Worm (Caenorhabditis elegans) whole organism, L2 larva: ENCODE results near the gene nhr-18.
A peak's percentile ranks its signal among the peaks of the same experiment; 100 is the strongest.

Source experiments
- C34F6.9 ChIP-seq: fragments of 150-350 bp; optimal IDR thresholded peaks from 2 replicates; lab custom pipeline; 2014; ENCODE audit warnings: missing biosample characterization, missing genetic modification characterization
- R02D3.7 ChIP-seq: fragments of 150-350 bp; optimal IDR thresholded peaks from 2 replicates; lab custom pipeline; 2014; ENCODE audit warnings: missing biosample characterization, missing genetic modification characterization
- Y55F3AM.14 ChIP-seq: fragments of 200-800 bp; sonication (Bioruptor generic); optimal IDR thresholded peaks from 2 replicates; lab custom pipeline; 2018; ENCODE audit warnings: mild to moderate bottlenecking, missing genetic modification characterization, missing compliant biosample characterization
- ZK546.5 ChIP-seq: sonication (generic microtip); optimal IDR thresholded peaks from 2 replicates; lab custom pipeline; 2017; ENCODE audit warnings: missing biosample characterization, missing genetic modification characterization
- alr-1 ChIP-seq: fragments of 150-350 bp; optimal IDR thresholded peaks from 2 replicates; lab custom pipeline; 2014; ENCODE audit warnings: missing biosample characterization, missing genetic modification characterization
- aly-2 ChIP-seq: fragments of 150-350 bp; optimal IDR thresholded peaks from 2 replicates; lab custom pipeline; 2014; ENCODE audit warnings: missing biosample characterization, missing genetic modification characterization
- ama-1 ChIP-seq: fragments of 150-350 bp; optimal IDR thresholded peaks from 2 replicates; lab custom pipeline; 2018; ENCODE audit warnings: inconsistent platforms
- blmp-1 ChIP-seq: sonication (generic microtip); optimal IDR thresholded peaks from 2 replicates; lab custom pipeline; 2017; ENCODE audit warnings: missing genetic modification characterization, mild to moderate bottlenecking, missing compliant biosample characterization, antibody characterized with exemption, moderate library complexity; ENCODE audit not compliant: insufficient read depth
- ceh-16 ChIP-seq: fragments of 150-350 bp; optimal IDR thresholded peaks from 2 replicates; lab custom pipeline; 2014; ENCODE audit warnings: missing biosample characterization, missing genetic modification characterization
- ceh-82 ChIP-seq: fragments of 150-350 bp; optimal IDR thresholded peaks from 2 replicates; lab custom pipeline; 2014; ENCODE audit warnings: missing biosample characterization, missing genetic modification characterization
- crh-2 ChIP-seq: sonication (generic microtip); optimal IDR thresholded peaks from 2 replicates; lab custom pipeline; 2017; ENCODE audit warnings: missing biosample characterization, missing genetic modification characterization
- egl-27 ChIP-seq: sonication (generic microtip); optimal IDR thresholded peaks from 3 replicates; lab custom pipeline; 2017; ENCODE audit warnings: missing biosample characterization, missing genetic modification reagents, missing genetic modification characterization
- elt-1 ChIP-seq: fragments of 150-350 bp; optimal IDR thresholded peaks from 2 replicates; lab custom pipeline; 2014; ENCODE audit warnings: missing biosample characterization, missing genetic modification characterization
- fos-1 ChIP-seq: fragments of 150-350 bp; optimal IDR thresholded peaks from 2 replicates; lab custom pipeline; 2014; ENCODE audit warnings: missing biosample characterization, missing genetic modification characterization
- gmeb-1 ChIP-seq: fragments of 150-350 bp; optimal IDR thresholded peaks from 2 replicates; lab custom pipeline; 2014; ENCODE audit warnings: missing biosample characterization, missing genetic modification characterization
- mab-5 ChIP-seq: fragments of 150-350 bp; optimal IDR thresholded peaks from 2 replicates; lab custom pipeline; 2014; ENCODE audit warnings: missing biosample characterization, missing genetic modification characterization
- mdl-1 ChIP-seq, 2 experiments: fragments of 150-350 bp in 1 of 2; sonication (generic microtip) in 1 of 2; optimal IDR thresholded peaks; 2 replicates each; lab custom pipeline; 2017; ENCODE audit warnings: missing biosample characterization in 2 of 2, missing genetic modification characterization in 2 of 2
- nhr-10 ChIP-seq: sonication (generic microtip); optimal IDR thresholded peaks from 2 replicates; lab custom pipeline; 2017; ENCODE audit warnings: missing biosample characterization, missing genetic modification characterization
- nhr-11 ChIP-seq: fragments of 150-350 bp; optimal IDR thresholded peaks from 2 replicates; lab custom pipeline; 2014; ENCODE audit warnings: missing biosample characterization, missing genetic modification characterization
- nhr-129 ChIP-seq: fragments of 150-350 bp; optimal IDR thresholded peaks from 2 replicates; lab custom pipeline; 2014; ENCODE audit warnings: missing biosample characterization, missing genetic modification characterization
- nhr-21 ChIP-seq: fragments of 150-350 bp; optimal IDR thresholded peaks from 2 replicates; lab custom pipeline; 2014; ENCODE audit warnings: missing biosample characterization, missing genetic modification characterization
- nhr-23 ChIP-seq: fragments of 150-350 bp; optimal IDR thresholded peaks from 2 replicates; lab custom pipeline; 2014; ENCODE audit warnings: missing biosample characterization, missing genetic modification reagents, missing genetic modification characterization
- nhr-237 ChIP-seq: fragments of 150-350 bp; optimal IDR thresholded peaks from 2 replicates; lab custom pipeline; 2014; ENCODE audit warnings: missing biosample characterization, missing genetic modification characterization
- nhr-25 ChIP-seq: fragments of 150-350 bp; sonication (generic microtip); optimal IDR thresholded peaks from 3 replicates; lab custom pipeline; 2014; ENCODE audit warnings: missing biosample characterization, missing genetic modification characterization
- nhr-6 ChIP-seq: fragments of 150-350 bp; optimal IDR thresholded peaks from 2 replicates; lab custom pipeline; 2014; ENCODE audit warnings: missing biosample characterization, missing genetic modification characterization
- sem-4 ChIP-seq: fragments of 150-350 bp; optimal IDR thresholded peaks from 2 replicates; lab custom pipeline; 2014; ENCODE audit warnings: missing biosample characterization, missing genetic modification reagents, missing genetic modification characterization
- skn-1 ChIP-seq: sonication (generic microtip); optimal IDR thresholded peaks from 2 replicates; lab custom pipeline; 2017; ENCODE audit warnings: missing biosample characterization, missing genetic modification characterization
- sma-3 ChIP-seq: sonication (generic microtip); optimal IDR thresholded peaks from 2 replicates; lab custom pipeline; 2016; ENCODE audit warnings: missing genetic modification reagents, missing genetic modification characterization, missing compliant biosample characterization
- sma-9 ChIP-seq, 2 experiments: fragments of 150-350 bp in 1 of 2; sonication (generic microtip) in 1 of 2; optimal IDR thresholded peaks; 2 replicates each; lab custom pipeline; 2014 to 2016; ENCODE audit warnings: missing genetic modification characterization in 2 of 2, mild to moderate bottlenecking in 1 of 2, missing biosample characterization in 1 of 2, missing compliant biosample characterization in 1 of 2, missing genetic modification reagents in 1 of 2, moderate library complexity in 1 of 2
- snpc-4 ChIP-seq: fragments of 150-350 bp; optimal IDR thresholded peaks from 2 replicates; lab custom pipeline; 2014; ENCODE audit warnings: missing biosample characterization, missing genetic modification characterization
- unc-39 ChIP-seq: fragments of 150-350 bp; optimal IDR thresholded peaks from 2 replicates; lab custom pipeline; 2014; ENCODE audit warnings: missing biosample characterization, missing genetic modification characterization
- unc-55 ChIP-seq: fragments of 150-350 bp; sonication (generic microtip); optimal IDR thresholded peaks from 3 replicates; lab custom pipeline; 2014; ENCODE audit warnings: missing biosample characterization, missing genetic modification reagents, missing genetic modification characterization
- unc-62 ChIP-seq: fragments of 150-350 bp; optimal IDR thresholded peaks from 2 replicates; lab custom pipeline; 2014; ENCODE audit warnings: missing biosample characterization, missing genetic modification reagents, missing genetic modification characterization
- zag-1 ChIP-seq: fragments of 150-350 bp; optimal IDR thresholded peaks from 2 replicates; lab custom pipeline; 2014; ENCODE audit warnings: missing biosample characterization, missing genetic modification characterization
- ztf-1 ChIP-seq: fragments of 200-800 bp; sonication (Bioruptor generic); conservative IDR thresholded peaks from 2 replicates; pipeline ENCODE4 v1.3.6; 2022; ENCODE audit warnings: missing genetic modification characterization, missing compliant biosample characterization
- ztf-4 ChIP-seq: fragments of 150-350 bp; optimal IDR thresholded peaks from 2 replicates; lab custom pipeline; 2014; ENCODE audit warnings: missing biosample characterization, missing genetic modification characterization

Gene nhr-18

ce11 chrV:2244751-2245150 lies 17.7 kb downstream of the nhr-18 start, which contains the start of gene cyp-33C5:
TSS of gene cyp-33C5 (plus strand) at chrV:2245004.
- no peak for TF ChIP-seq unc-39
- TF ChIP-seq aly-2: no peak
- TF ChIP-seq zag-1: no peak
- TF ChIP-seq sma-9 (GFP tag; optimal IDR thresholded peaks at IDR 0.05; lab: Kevin White, UChicago): peak; percentile 74
- no peak for TF ChIP-seq sma-9 (tag; optimal IDR thresholded peaks at IDR 0.05; lab: Kevin White, UChicago)
- TF ChIP-seq ZK546.5 (tag; lab: Kevin White, UChicago): no peak
- no peak for TF ChIP-seq ama-1
- TF ChIP-seq nhr-23 (tag; lab: Kevin White, UChicago): no peak
- no peak for TF ChIP-seq alr-1 (tag; lab: Kevin White, UChicago)
- no peak for TF ChIP-seq mdl-1 (tag; optimal IDR thresholded peaks at IDR 0.05; lab: Kevin White, UChicago)
- peak; percentile 2 for TF ChIP-seq unc-55 (GFP tag; lab: Kevin White, UChicago)
- TF ChIP-seq R02D3.7: no peak
- no peak for TF ChIP-seq mab-5 (tag; lab: Kevin White, UChicago)
- peak; percentile 44 for TF ChIP-seq fos-1
- TF ChIP-seq unc-62: no peak
- no peak for TF ChIP-seq skn-1 (tag; lab: Kevin White, UChicago)
- TF ChIP-seq sma-3 (GFP tag; lab: Kevin White, UChicago): peak; percentile 5
- no peak for TF ChIP-seq nhr-6
- no peak for TF ChIP-seq ztf-1 (GFP tag; lab: Robert Waterston, UW)
- TF ChIP-seq nhr-11 (tag; lab: Kevin White, UChicago): no peak
- TF ChIP-seq Y55F3AM.14 (GFP tag; lab: Kevin White, UChicago): no peak
- peak; percentile 28 for TF ChIP-seq gmeb-1 (tag; lab: Kevin White, UChicago)
- no peak for TF ChIP-seq elt-1
- TF ChIP-seq sem-4: no peak
- TF ChIP-seq C34F6.9 (tag; lab: Kevin White, UChicago): no peak
- TF ChIP-seq nhr-129: peak; percentile 26
- no peak for TF ChIP-seq crh-2 (tag; lab: Kevin White, UChicago)

- TF ChIP-seq nhr-237 (tag; lab: Kevin White, UChicago): no peak
- no peak for TF ChIP-seq nhr-10 (tag; lab: Kevin White, UChicago)
- no peak for TF ChIP-seq ceh-16 (tag; lab: Kevin White, UChicago)
- no peak for TF ChIP-seq elt-1
- no peak for TF ChIP-seq unc-39
- TF ChIP-seq snpc-4: no peak
- TF ChIP-seq ceh-82 (tag; lab: Kevin White, UChicago): no peak
- TF ChIP-seq crh-2 (tag; lab: Kevin White, UChicago): no peak
- TF ChIP-seq mab-5 (tag; lab: Kevin White, UChicago): no peak
- no peak for TF ChIP-seq blmp-1 (tag; lab: Kevin White, UChicago)
- TF ChIP-seq nhr-21 (tag; lab: Kevin White, UChicago): no peak
- no peak for TF ChIP-seq nhr-129
- no peak for TF ChIP-seq zag-1
Observed at ce11 chrV:2249310-2249709, 22.3 kb downstream of the nhr-18 start, which contains the start of gene cyp-33C6. TSS of gene cyp-33C6 (minus strand) at chrV:2249410.

ce11 chrV:2250126-2250590 lies 23.2 kb downstream of the nhr-18 start, which contains the start of gene cyp-33C7:
TSS of gene cyp-33C7 (plus strand) at chrV:2250540.
- TF ChIP-seq nhr-25 (tag; lab: Kevin White, UChicago) (no peak), mdl-1 (tag; optimal IDR thresholded peaks at IDR 0.05; lab: Kevin White, UChicago) (no peak), ztf-4 (no peak), skn-1 (tag; lab: Kevin White, UChicago) (peak; percentile 10), fos-1 (peak; percentile 81), C34F6.9 (tag; lab: Kevin White, UChicago) (peak; percentile 17), sma-9 (GFP tag; optimal IDR thresholded peaks at IDR 0.05; lab: Kevin White, UChicago) (peak; percentile 64), sma-9 (tag; optimal IDR thresholded peaks at IDR 0.05; lab: Kevin White, UChicago) (no peak), nhr-129 (peak; percentile 59), crh-2 (tag; lab: Kevin White, UChicago) (peak; percentile 46), gmeb-1 (tag; lab: Kevin White, UChicago) (peak; percentile 35)

ce11 chrV:2251774-2252173 lies 24.8 kb downstream of the nhr-18 start:
- TF ChIP-seq egl-27: no peak
- peak; percentile 11 for TF ChIP-seq fos-1
